Worm (Caenorhabditis elegans) whole organism, midembryonic: ENCODE measurements around the gene Y76A2B.4.

ENCODE experiments used
- T22C8.4 ChIP-seq: fragments of 200-800 bp; sonication (Bioruptor generic); IDR thresholded peaks from 2 replicates; pipeline ENCODE4 v1.3.6; 2022; ENCODE audit warnings: missing genetic modification characterization, missing compliant biosample characterization
- cog-1 ChIP-seq: sonication (generic microtip); optimal IDR thresholded peaks from 2 replicates; lab custom pipeline; 2016; ENCODE audit warnings: missing genetic modification characterization, missing compliant biosample characterization
- flt-1 ChIP-seq: fragments of 200-800 bp; sonication (Bioruptor generic); IDR thresholded peaks from 2 replicates; pipeline ENCODE4 v1.3.6; 2022; ENCODE audit warnings: missing genetic modification characterization, missing compliant biosample characterization
- tab-1 ChIP-seq: fragments of 200-800 bp; sonication (Bioruptor generic); IDR thresholded peaks from 2 replicates; pipeline ENCODE4 v1.3.6; 2022; ENCODE audit warnings: missing genetic modification characterization, missing compliant biosample characterization
- ztf-23 ChIP-seq: fragments of 200-800 bp; sonication (Bioruptor generic); IDR thresholded peaks from 2 replicates; pipeline ENCODE4 v1.3.6; 2022; ENCODE audit warnings: missing genetic modification reagents, missing genetic modification characterization, missing compliant biosample characterization
- ztf-29 ChIP-seq: fragments of 200-800 bp; sonication (Bioruptor generic); IDR thresholded peaks from 2 replicates; pipeline ENCODE4 v1.3.6; 2022; ENCODE audit warnings: missing genetic modification reagents, missing genetic modification characterization, missing compliant biosample characterization

ce11 chrIII:13530838-13531237, 15.7 kb downstream of the Y76A2B.4 start:
- TF ChIP-seq ztf-23, result no peak
- no peak for TF ChIP-seq flt-1 (GFP tag; lab: Robert Waterston, UW)
- no peak for TF ChIP-seq T22C8.4
- no peak for TF ChIP-seq cog-1 (tag; lab: Kevin White, UChicago)
- no peak for TF ChIP-seq ztf-29 (GFP tag; lab: Robert Waterston, UW)
- no peak for TF ChIP-seq tab-1 (GFP tag; lab: Robert Waterston, UW)
